Worm (Caenorhabditis elegans) whole organism, L1 larva: Measurements from ENCODE around the gene tomm-70.

Source experiments
- ama-1 ChIP-seq: fragments of 150-350 bp; optimal IDR thresholded peaks from 2 replicates; lab custom pipeline; 2014
- blmp-1 ChIP-seq: fragments of 150-350 bp; optimal IDR thresholded peaks from 2 replicates; lab custom pipeline; 2014; ENCODE audit warnings: missing biosample characterization, missing genetic modification characterization
- ceh-63 ChIP-seq: fragments of 200-800 bp; sonication (Bioruptor generic); optimal IDR thresholded peaks from 2 replicates; lab custom pipeline; 2018; ENCODE audit warnings: mild to moderate bottlenecking, missing genetic modification characterization, missing compliant biosample characterization
- elt-3 ChIP-seq, 6 experiments: fragments of 150-350 bp in 1 of 6; sonication (generic microtip); optimal IDR thresholded peaks; 2 replicates each; lab custom pipeline; 2017 to 2018; ENCODE audit warnings: missing biosample characterization in 6 of 6, missing genetic modification characterization in 6 of 6, inconsistent platforms in 1 of 6
- mep-1 ChIP-seq: fragments of 150-350 bp; optimal IDR thresholded peaks from 2 replicates; lab custom pipeline; 2014; ENCODE audit warnings: missing biosample characterization, missing genetic modification characterization
- pqm-1 ChIP-seq: sonication (generic microtip); optimal IDR thresholded peaks from 3 replicates; lab custom pipeline; 2017; ENCODE audit warnings: missing biosample characterization, missing genetic modification characterization

DNA sequence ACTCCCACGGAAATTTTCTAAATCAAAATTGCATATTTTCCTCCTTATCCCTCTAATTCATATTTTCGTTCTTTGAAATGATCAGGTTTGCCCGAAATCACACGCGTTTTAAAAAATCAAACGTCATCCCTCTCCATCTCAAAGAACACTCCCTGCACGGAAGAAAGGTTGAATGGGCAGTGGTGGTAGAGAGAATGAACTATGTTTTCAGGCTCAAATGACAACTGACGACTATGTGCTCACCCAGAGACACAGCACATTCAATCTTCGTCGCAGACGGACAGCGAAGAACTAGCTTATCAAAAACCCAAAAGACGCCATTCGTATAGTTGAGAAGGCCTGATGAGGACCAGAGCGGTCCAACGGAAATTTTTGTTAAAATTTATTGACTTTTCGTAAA is 14.8 kb downstream of the tomm-70 start:
- no peak for TF ChIP-seq mep-1 (tag; lab: Kevin White, UChicago)
- TF ChIP-seq ceh-63, result no peak
- no peak for TF ChIP-seq pqm-1 (tag; lab: Kevin White, UChicago)
- no peak for TF ChIP-seq blmp-1 (tag; lab: Kevin White, UChicago)
- TF ChIP-seq ama-1 (lab: Kevin White, UChicago), result no peak
- no peak for TF ChIP-seq elt-3 (tag; optimal IDR thresholded peaks at IDR 0.05; lab: Kevin White, UChicago)
